Fruit fly (Drosophila melanogaster): ENCODE measurements around the gene vilya.

vilya gene

dm6 chrX:2744042-2744441, 17.6 kb downstream of the vilya start, which contains the start of gene Syx4 (continued):
- no peak for TF ChIP-seq prd (optimal IDR thresholded peaks at IDR 0.05)
- TF ChIP-seq prd (GFP tag; IDR thresholded peaks at IDR 0.05): peak; percentile 85
- TF ChIP-seq CG17385 (GFP tag; optimal IDR thresholded peaks at IDR 0.05): peak; percentile 90
- peak; percentile 81 for TF ChIP-seq ERR (GFP tag; optimal IDR thresholded peaks at IDR 0.05)
- TF ChIP-seq CG8478 (optimal IDR thresholded peaks at IDR 0.05): no peak
- TF ChIP-seq org-1 (GFP tag; optimal IDR thresholded peaks at IDR 0.05): peak; percentile 92
- TF ChIP-seq CG4282 (GFP tag; optimal IDR thresholded peaks at IDR 0.05): peak; percentile 70
- peak; percentile 39 for TF ChIP-seq CG10543 (GFP tag; optimal IDR thresholded peaks at IDR 0.05)
- TF ChIP-seq CG31441 (GFP tag; IDR thresholded peaks at IDR 0.05): peak; percentile 91
- TF ChIP-seq CG13775 (GFP tag; optimal IDR thresholded peaks at IDR 0.05): peak; percentile 79
- 0 out of 3 replicates have a peak, but pooled peaks have one; percentile 29 for TF ChIP-seq jigr1 (GFP tag; IDR thresholded peaks at IDR 0.05)
- TF ChIP-seq gem (tag; optimal IDR thresholded peaks at IDR 0.05): peak; percentile 94
- peak; percentile 71 for TF ChIP-seq Usf (GFP tag; optimal IDR thresholded peaks at IDR 0.05)
- peak; percentile 28 for TF ChIP-seq HmgD (GFP tag; optimal IDR thresholded peaks at IDR 0.05)
- no peak for TF ChIP-seq Scr (GFP tag; IDR thresholded peaks at IDR 0.05; ENCODE audit: partially characterized antibody)
- peak; percentile 93 for TF ChIP-seq caup (GFP tag; optimal IDR thresholded peaks at IDR 0.05; ENCODE audit: severe bottlenecking)
- peak; percentile 33 for TF ChIP-seq CG34376 (GFP tag; optimal IDR thresholded peaks at IDR 0.05)
- TF ChIP-seq tll (GFP tag; optimal IDR thresholded peaks at IDR 0.05): no peak
- TF ChIP-seq CG2129 (GFP tag; IDR thresholded peaks at IDR 0.05; ENCODE audit: partially characterized antibody): no peak
- peak; percentile 49 for TF ChIP-seq CTCF (GFP tag; optimal IDR thresholded peaks at IDR 0.05)
- TF ChIP-seq CG4404 (GFP tag; IDR thresholded peaks at IDR 0.05): peak; percentile 36; the same call in 1 of the 2 replicates
- peak; percentile 64 for TF ChIP-seq sug (tag; optimal IDR thresholded peaks at IDR 0.05)
- peak; percentile 17 for TF ChIP-seq CG4328 (GFP tag; optimal IDR thresholded peaks at IDR 0.05)
- peak; percentile 79 for TF ChIP-seq Dad (GFP tag; optimal IDR thresholded peaks at IDR 0.05)
- TF ChIP-seq usp (GFP tag; optimal IDR thresholded peaks at IDR 0.05): no peak
- no peak for TF ChIP-seq D (optimal IDR thresholded peaks at IDR 0.05)
- peak; percentile 77 for TF ChIP-seq D (GFP tag; optimal IDR thresholded peaks at IDR 0.05)
- peak; percentile 92 for TF ChIP-seq CG12219 (GFP tag; optimal IDR thresholded peaks at IDR 0.05)
- peak; percentile 12 for TF ChIP-seq YL-1 (GFP tag; optimal IDR thresholded peaks at IDR 0.05)
- TF ChIP-seq cato (GFP tag; optimal IDR thresholded peaks at IDR 0.05; ENCODE audit: borderline replicate concordance): peak; percentile 25
- peak; percentile 87 for TF ChIP-seq crc (GFP tag; optimal IDR thresholded peaks at IDR 0.05)
- no peak for TF ChIP-seq hth (optimal IDR thresholded peaks at IDR 0.05)
- peak; percentile 80 for TF ChIP-seq CG12942 (GFP tag; optimal IDR thresholded peaks at IDR 0.05)
- TF ChIP-seq Elba2 (GFP tag; optimal IDR thresholded peaks at IDR 0.05): no peak
- peak; percentile 88 for TF ChIP-seq CG10147 (GFP tag; optimal IDR thresholded peaks at IDR 0.05)
- peak; percentile 73 for TF ChIP-seq toy (GFP tag; IDR thresholded peaks at IDR 0.05)
- TF ChIP-seq C15 (GFP tag; IDR thresholded peaks at IDR 0.05): peak; percentile 79; the same call in 2 of the 3 replicates
- peak; percentile 89 for TF ChIP-seq bab2 (GFP tag; optimal IDR thresholded peaks at IDR 0.05)
- TF ChIP-seq Spps (tag; optimal IDR thresholded peaks at IDR 0.05): peak; percentile 34
- peak; percentile 76 for TF ChIP-seq Mes4 (GFP tag; optimal IDR thresholded peaks at IDR 0.05)
- TF ChIP-seq CG42726 (GFP tag; IDR thresholded peaks at IDR 0.05; ENCODE audit: partially characterized antibody): no peak
- TF ChIP-seq dan (GFP tag; IDR thresholded peaks at IDR 0.05): no peak
- TF ChIP-seq D19A (tag; optimal IDR thresholded peaks at IDR 0.05): peak; percentile 85
- peak; percentile 34; the same call in 1 of the 2 replicates for TF ChIP-seq CG8765 (GFP tag; IDR thresholded peaks at IDR 0.05)
- TF ChIP-seq Hey (tag; optimal IDR thresholded peaks at IDR 0.05): peak; percentile 27
- no peak for TF ChIP-seq CG7745 (tag; optimal IDR thresholded peaks at IDR 0.05)
- peak; percentile 89 for TF ChIP-seq E2f1 (GFP tag; IDR thresholded peaks at IDR 0.05)
- no peak for TF ChIP-seq chinmo (GFP tag; IDR thresholded peaks at IDR 0.05; ENCODE audit: partially characterized antibody)
- TF ChIP-seq ATbp (GFP tag; optimal IDR thresholded peaks at IDR 0.05): peak; percentile 88
- TF ChIP-seq Hr39 (optimal IDR thresholded peaks at IDR 0.05): no peak
- TF ChIP-seq CG7786 (GFP tag; optimal IDR thresholded peaks at IDR 0.05): peak; percentile 94
- peak; percentile 56 for TF ChIP-seq CG10462 (GFP tag; optimal IDR thresholded peaks at IDR 0.05)
- peak; percentile 84 for TF ChIP-seq maf-S (GFP tag; optimal IDR thresholded peaks at IDR 0.05)
